Worm (Caenorhabditis elegans) whole organism, L4 larva: ENCODE results near the gene faxc-2.

Experiments
- D1046.2 ChIP-seq: fragments of 200-800 bp; sonication (Bioruptor generic); IDR thresholded peaks from 2 replicates; pipeline ENCODE4 v1.3.6; 2022; ENCODE audit warnings: missing genetic modification characterization, missing compliant biosample characterization
- F26F4.8 ChIP-seq: fragments of 200-800 bp; sonication (Bioruptor generic); conservative IDR thresholded peaks from 2 replicates; pipeline ENCODE4 v1.3.6; 2022; ENCODE audit warnings: missing genetic modification characterization, missing compliant biosample characterization
- T20F7.1 ChIP-seq: fragments of 200-800 bp; sonication (Bioruptor generic); optimal IDR thresholded peaks from 2 replicates; lab custom pipeline; 2018; ENCODE audit warnings: mild to moderate bottlenecking, missing genetic modification characterization, missing compliant biosample characterization
- Y105C5A.15 ChIP-seq: fragments of 200-800 bp; sonication (Bioruptor generic); IDR thresholded peaks from 2 replicates; pipeline ENCODE4 v1.3.6; 2022; ENCODE audit warnings: missing genetic modification characterization, missing compliant biosample characterization
- Y5F2A.4 ChIP-seq: fragments of 200-800 bp; sonication (Bioruptor generic); optimal IDR thresholded peaks from 2 replicates; lab custom pipeline; 2018; ENCODE audit warnings: mild to moderate bottlenecking, missing genetic modification characterization, missing compliant biosample characterization
- aha-1 ChIP-seq: fragments of 150-350 bp; peaks from one replicate; lab custom pipeline; 2014; ENCODE audit warnings: missing biosample characterization, missing genetic modification characterization
- ama-1 ChIP-seq: fragments of 150-350 bp; optimal IDR thresholded peaks from 2 replicates; lab custom pipeline; 2014; ENCODE audit warnings: inconsistent platforms, mixed read lengths
- ceh-20 ChIP-seq: fragments of 200-800 bp; sonication (Bioruptor generic); IDR thresholded peaks from 2 replicates; pipeline ENCODE4 v1.3.6; 2022; ENCODE audit warnings: missing genetic modification reagents, missing genetic modification characterization, missing compliant biosample characterization
- ceh-28 ChIP-seq: fragments of 150-350 bp; optimal IDR thresholded peaks from 2 replicates; lab custom pipeline; 2014; ENCODE audit warnings: missing biosample characterization, missing genetic modification reagents, missing genetic modification characterization
- ceh-82 ChIP-seq: sonication (generic microtip); optimal IDR thresholded peaks from 2 replicates; lab custom pipeline; 2017; ENCODE audit warnings: missing biosample characterization, missing genetic modification characterization
- ces-1 ChIP-seq: fragments of 150-350 bp; sonication (generic microtip); optimal IDR thresholded peaks from 4 replicates; lab custom pipeline; 2014; ENCODE audit warnings: missing biosample characterization, missing genetic modification reagents, missing genetic modification characterization
- ctbp-1 ChIP-seq: fragments of 200-800 bp; sonication (Bioruptor generic); IDR thresholded peaks from 2 replicates; pipeline ENCODE4 v1.3.6; 2022; ENCODE audit warnings: missing genetic modification reagents, missing genetic modification characterization, missing compliant biosample characterization
- daf-16 ChIP-seq, 3 experiments: sonication (generic microtip); optimal IDR thresholded peaks; 2 replicates each; lab custom pipeline; 2016 to 2017; ENCODE audit warnings: missing genetic modification characterization in 3 of 3, missing genetic modification reagents in 3 of 3, mild to moderate bottlenecking in 2 of 3, missing compliant biosample characterization in 2 of 3, missing biosample characterization in 1 of 3, moderate library complexity in 1 of 3
- daf-8 ChIP-seq: fragments of 200-800 bp; sonication (Bioruptor generic); IDR thresholded peaks from 2 replicates; pipeline ENCODE4 v1.3.6; 2022; ENCODE audit warnings: missing genetic modification characterization, missing compliant biosample characterization
- dmd-6 ChIP-seq: fragments of 200-800 bp; sonication (Bioruptor generic); IDR thresholded peaks from 2 replicates; pipeline ENCODE4 v1.3.6; 2022; ENCODE audit warnings: missing genetic modification reagents, missing genetic modification characterization, missing compliant biosample characterization
- egl-43 ChIP-seq: fragments of 200-800 bp; sonication (Bioruptor generic); IDR thresholded peaks from 2 replicates; pipeline ENCODE4 v1.3.6; 2022; ENCODE audit warnings: missing genetic modification reagents, missing genetic modification characterization, missing compliant biosample characterization
- fkh-10 ChIP-seq: fragments of 150-350 bp; optimal IDR thresholded peaks from 2 replicates; lab custom pipeline; 2014; ENCODE audit warnings: missing biosample characterization, missing genetic modification reagents, missing genetic modification characterization
- lim-7 ChIP-seq: fragments of 200-800 bp; sonication (Bioruptor generic); IDR thresholded peaks from 2 replicates; pipeline ENCODE4 v1.3.6; 2022; ENCODE audit warnings: missing genetic modification characterization, missing compliant biosample characterization
- lin-15B ChIP-seq: fragments of 150-350 bp; sonication (generic microtip); optimal IDR thresholded peaks from 3 replicates; lab custom pipeline; 2014; ENCODE audit warnings: missing biosample characterization, missing genetic modification characterization
- lin-38 ChIP-seq: fragments of 200-800 bp; sonication (Bioruptor generic); IDR thresholded peaks from 2 replicates; pipeline ENCODE4 v1.3.6; 2022; ENCODE audit warnings: missing genetic modification reagents, missing genetic modification characterization, missing compliant biosample characterization
- lin-39 ChIP-seq: fragments of 150-350 bp; optimal IDR thresholded peaks from 2 replicates; lab custom pipeline; 2014; ENCODE audit warnings: missing biosample characterization, missing genetic modification reagents, missing genetic modification characterization
- madf-5 ChIP-seq, 2 experiments: fragments of 200-800 bp; sonication (Bioruptor generic); IDR thresholded peaks; 2 replicates each; pipeline ENCODE4 v1.3.6; 2022; ENCODE audit warnings: missing compliant biosample characterization in 2 of 2, missing genetic modification characterization in 2 of 2
- mdl-1 ChIP-seq, 2 experiments: fragments of 150-350 bp in 1 of 2; sonication (generic microtip) in 1 of 2; optimal IDR thresholded peaks; 2 replicates each; lab custom pipeline; 2014 to 2017; ENCODE audit warnings: missing biosample characterization in 2 of 2, missing genetic modification characterization in 2 of 2
- mes-2 ChIP-seq: sonication (generic microtip); optimal IDR thresholded peaks from 2 replicates; lab custom pipeline; 2016; ENCODE audit warnings: missing genotype, mild to moderate bottlenecking, missing genetic modification characterization, missing compliant biosample characterization; ENCODE audit not compliant: poor library complexity, severe bottlenecking
- mxl-3 ChIP-seq: fragments of 200-800 bp; sonication (Bioruptor generic); optimal IDR thresholded peaks from 2 replicates; lab custom pipeline; 2018; ENCODE audit warnings: mild to moderate bottlenecking, missing genetic modification characterization, missing compliant biosample characterization
- nhr-111 ChIP-seq: fragments of 200-800 bp; sonication (Bioruptor generic); optimal IDR thresholded peaks from 2 replicates; lab custom pipeline; 2018; ENCODE audit warnings: mild to moderate bottlenecking, missing genetic modification characterization, missing compliant biosample characterization
- nhr-41 ChIP-seq: fragments of 200-800 bp; sonication (Bioruptor generic); IDR thresholded peaks from 2 replicates; pipeline ENCODE4 v1.3.6; 2022; ENCODE audit warnings: missing genetic modification reagents, missing genetic modification characterization, missing compliant biosample characterization
- pha-4 ChIP-seq, 2 experiments: fragments of 150-350 bp in 1 of 2; fragments of 200-800 bp in 1 of 2; sonication (Bioruptor generic) in 1 of 2; IDR thresholded peaks in 1 of 2; optimal IDR thresholded peaks in 1 of 2; 2 replicates each; pipeline versions ENCODE4 v1.3.6 to Lab custom; 2014 to 2022; ENCODE audit warnings: missing genetic modification characterization in 2 of 2, missing genetic modification reagents in 2 of 2, missing biosample characterization in 1 of 2, missing compliant biosample characterization in 1 of 2
- php-3 ChIP-seq: fragments of 200-800 bp; sonication (Bioruptor generic); IDR thresholded peaks from 2 replicates; pipeline ENCODE4 v1.3.6; 2022; ENCODE audit warnings: missing genetic modification reagents, missing genetic modification characterization, missing compliant biosample characterization
- pqm-1 ChIP-seq: sonication (generic microtip); optimal IDR thresholded peaks from 2 replicates; lab custom pipeline; 2017; ENCODE audit warnings: missing biosample characterization, missing genetic modification characterization
- sdz-12 ChIP-seq: fragments of 200-800 bp; sonication (Bioruptor generic); optimal IDR thresholded peaks from 2 replicates; lab custom pipeline; 2018; ENCODE audit warnings: mild to moderate bottlenecking, missing genetic modification characterization, missing compliant biosample characterization
- set-16 ChIP-seq: fragments of 200-800 bp; sonication (Bioruptor generic); IDR thresholded peaks from 2 replicates; pipeline ENCODE4 v1.3.6; 2022; ENCODE audit warnings: missing genetic modification reagents, missing genetic modification characterization, missing compliant biosample characterization
- snpc-1.2 ChIP-seq: fragments of 200-800 bp; sonication (Bioruptor generic); IDR thresholded peaks from 2 replicates; pipeline ENCODE4 v1.3.6; 2022; ENCODE audit warnings: missing genetic modification reagents, missing genetic modification characterization, missing compliant biosample characterization
- tag-97 ChIP-seq: fragments of 200-800 bp; sonication (Bioruptor generic); IDR thresholded peaks from 2 replicates; pipeline ENCODE4 v1.3.6; 2022; ENCODE audit warnings: missing genetic modification characterization, missing compliant biosample characterization
- tra-1 ChIP-seq: fragments of 200-800 bp; sonication (Bioruptor generic); IDR thresholded peaks from 2 replicates; pipeline ENCODE4 v1.3.6; 2022; ENCODE audit warnings: missing genetic modification reagents, missing genetic modification characterization, missing compliant biosample characterization
- unc-130 ChIP-seq: sonication (generic microtip); optimal IDR thresholded peaks from 2 replicates; lab custom pipeline; 2016; ENCODE audit warnings: missing genetic modification reagents, missing genetic modification characterization, missing compliant biosample characterization
- zag-1 ChIP-seq: fragments of 150-350 bp; optimal IDR thresholded peaks from 2 replicates; lab custom pipeline; 2014; ENCODE audit warnings: missing biosample characterization, missing genetic modification characterization
- zfp-2 ChIP-seq: sonication (generic microtip); optimal IDR thresholded peaks from 2 replicates; lab custom pipeline; 2016; ENCODE audit warnings: mild to moderate bottlenecking, missing genetic modification characterization, missing compliant biosample characterization
- zip-2 ChIP-seq: fragments of 150-350 bp; optimal IDR thresholded peaks from 2 replicates; lab custom pipeline; 2014; ENCODE audit warnings: missing biosample characterization, missing genetic modification characterization

Gene faxc-2

DNA sequence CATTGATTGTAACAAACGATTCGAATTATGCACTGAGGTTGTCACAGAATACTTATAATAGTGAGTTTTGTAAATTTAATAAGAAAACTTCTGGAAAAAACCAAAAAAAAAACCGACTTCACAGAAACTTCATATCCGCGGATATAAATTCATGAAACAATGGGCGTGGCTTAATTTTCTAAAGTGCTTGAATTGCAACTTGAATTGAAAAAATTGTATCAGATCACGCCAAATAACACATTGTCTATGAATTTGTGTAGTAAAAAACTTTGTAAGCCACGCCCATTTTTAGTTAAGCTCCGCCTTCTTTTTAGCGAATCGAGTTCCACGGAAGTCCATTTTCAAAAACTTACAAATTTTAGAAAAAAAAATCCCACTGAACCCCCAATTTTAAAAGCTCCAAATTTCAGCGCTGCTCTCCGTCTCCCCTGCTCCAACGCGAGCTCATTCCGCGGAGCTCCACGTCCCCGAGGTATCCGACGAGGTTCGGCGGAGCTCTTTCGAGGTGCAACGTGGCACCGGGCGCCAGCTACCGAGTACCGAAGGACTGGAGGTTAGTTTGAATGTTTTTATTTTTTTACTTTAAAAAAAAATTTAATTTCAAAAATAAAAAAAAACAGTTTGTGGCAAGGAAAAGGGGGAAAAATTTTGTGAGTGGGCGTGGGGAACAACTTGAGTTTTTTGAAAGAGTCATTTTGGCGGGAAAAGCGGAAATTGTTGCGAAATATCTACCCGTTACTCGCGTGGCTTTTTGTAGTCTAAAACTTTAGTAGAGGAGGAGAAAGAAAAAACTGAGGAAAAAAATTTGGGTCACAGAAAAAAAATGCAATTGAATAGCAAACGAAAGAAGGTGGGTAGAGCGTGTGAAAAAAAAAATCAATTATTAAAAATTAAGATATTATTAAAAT, 29.6 kb upstream of the faxc-2 start (continued):
- TF ChIP-seq pha-4 (GFP tag; IDR thresholded peaks at IDR 0.05; lab: Robert Waterston, UW) (peak; percentile 38; the same call in 1 of the 2 replicates), pha-4 (tag; optimal IDR thresholded peaks at IDR 0.05; lab: Kevin White, UChicago) (no peak), lim-7 (GFP tag; lab: Robert Waterston, UW) (no peak), lin-38 (GFP tag; lab: Robert Waterston, UW) (0 out of 2 replicates have a peak, but pooled peaks have one; percentile 18), egl-43 (GFP tag; lab: Robert Waterston, UW) (peak; percentile 59; the same call in 1 of the 2 replicates), mes-2 (peak; percentile 10)

ce11 chrII:13282566-13282965, 26.5 kb upstream of the faxc-2 start:
- TF ChIP-seq madf-5 (GFP tag; IDR thresholded peaks at IDR 0.05; lab: Robert Waterston, UW) (0 out of 4 replicates have a peak, but pooled peaks of 1 of the 2 experiments have one; percentile 60), Y105C5A.15 (GFP tag; lab: Robert Waterston, UW) (no peak), nhr-41 (no peak), daf-16 (GFP tag; optimal IDR thresholded peaks at IDR 0.05; lab: Kevin White, UChicago) (no peak), daf-16 (tag; optimal IDR thresholded peaks at IDR 0.05; lab: Kevin White, UChicago) (no peak), lin-15B (tag; lab: Kevin White, UChicago) (no peak), set-16 (GFP tag; lab: Robert Waterston, UW) (peak; percentile 80)

DNA sequence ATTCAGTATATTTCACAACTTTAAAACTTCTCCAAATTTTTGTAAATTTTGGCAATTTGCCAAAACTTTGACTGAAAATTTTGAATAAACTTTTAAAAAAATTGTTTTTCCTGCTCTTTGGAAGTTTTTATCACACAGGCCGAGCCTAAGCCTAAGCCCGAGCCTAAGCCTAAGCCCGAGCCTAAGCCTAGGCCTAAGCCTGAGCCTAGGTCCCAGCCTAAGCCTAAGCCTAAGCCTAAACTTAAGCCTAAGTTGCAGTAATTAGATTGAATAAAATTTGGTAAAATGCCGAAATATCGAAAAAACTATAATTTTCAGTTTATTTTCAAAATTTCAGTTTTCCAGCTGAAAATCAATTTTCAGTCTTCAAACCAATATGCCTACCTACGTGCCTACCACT, 25.6 kb upstream of the faxc-2 start:
- TF ChIP-seq fkh-10 (GFP tag; lab: Kevin White, UChicago) (no peak), zfp-2 (no peak), mxl-3 (GFP tag; lab: Kevin White, UChicago) (no peak), aha-1 (tag; lab: Kevin White, UChicago) (peak; percentile 87), dmd-6 (no peak)

- no peak for TF ChIP-seq Y5F2A.4 (GFP tag; lab: Kevin White, UChicago)
- no peak for TF ChIP-seq nhr-111 (GFP tag; lab: Kevin White, UChicago)
- TF ChIP-seq zip-2 = no peak
- no peak for TF ChIP-seq nhr-41
- TF ChIP-seq lin-39 = no peak
- TF ChIP-seq T20F7.1 = no peak
- TF ChIP-seq tra-1 (GFP tag; lab: Robert Waterston, UW) = no peak
- no peak for TF ChIP-seq ceh-20 (GFP tag; lab: Robert Waterston, UW)
- no peak for TF ChIP-seq tag-97 (GFP tag; lab: Robert Waterston, UW)
- TF ChIP-seq pqm-1 (tag; lab: Kevin White, UChicago) = no peak
- no peak for TF ChIP-seq php-3 (GFP tag; lab: Robert Waterston, UW)
- TF ChIP-seq ctbp-1 (GFP tag; lab: Robert Waterston, UW) = no peak
- no peak for TF ChIP-seq snpc-1.2 (GFP tag; lab: Robert Waterston, UW)
- TF ChIP-seq F26F4.8 (GFP tag; lab: Robert Waterston, UW) = no peak
- no peak for TF ChIP-seq zag-1 (tag; lab: Kevin White, UChicago)
- TF ChIP-seq daf-8 (GFP tag; lab: Robert Waterston, UW) = no peak
- TF ChIP-seq zfp-2 = no peak
These were observed 24.9 kb upstream of the faxc-2 start for ce11 chrII:13284148-13284547.

ce11 chrII:13285729-13286128, 23.4 kb upstream of the faxc-2 start, which contains the start of gene ztf-22:
Gene ztf-22, minus strand, starts transcription at chrII:13285829.
- TF ChIP-seq mdl-1 (tag; optimal IDR thresholded peaks at IDR 0.05; lab: Kevin White, UChicago) (no peak), unc-130 (no peak), ceh-28 (tag; lab: Kevin White, UChicago) (no peak), ces-1 (GFP tag; lab: Kevin White, UChicago) (no peak), D1046.2 (GFP tag; lab: Robert Waterston, UW) (no peak), ceh-82 (tag; lab: Kevin White, UChicago) (no peak), set-16 (GFP tag; lab: Robert Waterston, UW) (no peak), ama-1 (no peak), sdz-12 (GFP tag; lab: Kevin White, UChicago) (no peak), php-3 (GFP tag; lab: Robert Waterston, UW) (no peak), mxl-3 (GFP tag; lab: Kevin White, UChicago) (no peak)
